Fruit fly (Drosophila melanogaster) whole organism, embryonic: Measurements from ENCODE around the gene Cdc7.
A peak's percentile ranks its signal among the peaks of the same experiment; 100 is the strongest.

ENCODE experiments used
- CG10267 ChIP-seq: fragments of 200-800 bp; sonication (Bioruptor generic); optimal IDR thresholded peaks from 2 replicates; lab custom pipeline; 2018; ENCODE audit warnings: missing biosample characterization, mild to moderate bottlenecking, missing genetic modification characterization, moderate library complexity
- CG11456 ChIP-seq: fragments of 200-800 bp; sonication (Bioruptor generic); IDR thresholded peaks from 3 replicates; pipeline ENCODE4 v1.3.6; 2022; ENCODE audit warnings: missing biosample characterization, missing genetic modification characterization
- CG11723 ChIP-seq: fragments of 200-800 bp; sonication (Bioruptor generic); optimal IDR thresholded peaks from 2 replicates; lab custom pipeline; 2017; ENCODE audit warnings: missing biosample characterization, mild to moderate bottlenecking, missing genetic modification characterization
- CG12391 ChIP-seq: fragments of 200-800 bp; sonication (Bioruptor generic); optimal IDR thresholded peaks from 3 replicates; lab custom pipeline; 2018; ENCODE audit warnings: missing biosample characterization, mild to moderate bottlenecking, missing genetic modification characterization, moderate library complexity
- CG14441 ChIP-seq: fragments of 200-800 bp; sonication (Bioruptor generic); IDR thresholded peaks from 2 replicates; pipeline ENCODE4 v1.3.6; 2022; ENCODE audit warnings: missing biosample characterization, missing genetic modification characterization
- CG15601 ChIP-seq: fragments of 200-800 bp; sonication (Bioruptor generic); optimal IDR thresholded peaks from 3 replicates; lab custom pipeline; 2019; ENCODE audit warnings: missing biosample characterization, mild to moderate bottlenecking, missing genetic modification characterization, moderate library complexity
- CG18262 ChIP-seq: fragments of 200-800 bp; optimal IDR thresholded peaks from 3 replicates; lab custom pipeline; 2019; ENCODE audit warnings: missing biosample characterization, mild to moderate bottlenecking, missing genetic modification characterization, moderate library complexity
- CG2678 ChIP-seq: fragments of 200-800 bp; sonication (Bioruptor generic); optimal IDR thresholded peaks from 3 replicates; lab custom pipeline; 2019; ENCODE audit warnings: missing biosample characterization, mild to moderate bottlenecking, missing genetic modification characterization, moderate library complexity
- CG2712 ChIP-seq: fragments of 200-800 bp; optimal IDR thresholded peaks from 3 replicates; lab custom pipeline; 2019; ENCODE audit warnings: missing biosample characterization, mild to moderate bottlenecking, missing genetic modification characterization, moderate library complexity
- CG31441 ChIP-seq: fragments of 200-800 bp; sonication (Bioruptor generic); IDR thresholded peaks from 2 replicates; pipeline ENCODE4 v1.3.6; 2022; ENCODE audit warnings: missing biosample characterization, missing genetic modification characterization
- CG3281 ChIP-seq: fragments of 200-800 bp; sonication (Bioruptor generic); optimal IDR thresholded peaks from 3 replicates; lab custom pipeline; 2017; ENCODE audit warnings: missing biosample characterization, mild to moderate bottlenecking, missing genetic modification characterization
- CG3838 ChIP-seq: fragments of 200-800 bp; sonication (Bioruptor generic); optimal IDR thresholded peaks from 3 replicates; lab custom pipeline; 2016; ENCODE audit warnings: missing biosample characterization, missing genetic modification characterization
- CG4360 ChIP-seq: fragments of 200-800 bp; sonication (Bioruptor generic); IDR thresholded peaks from 2 replicates; pipeline ENCODE4 v1.3.6; 2022; ENCODE audit warnings: missing biosample characterization, missing genetic modification characterization
- CG4424 ChIP-seq: fragments of 200-800 bp; sonication (Bioruptor generic); optimal IDR thresholded peaks from 3 replicates; lab custom pipeline; 2016; ENCODE audit warnings: missing biosample characterization, missing genetic modification characterization
- CG5180 ChIP-seq: fragments of 200-800 bp; sonication (Bioruptor generic); optimal IDR thresholded peaks from 3 replicates; lab custom pipeline; 2017; ENCODE audit warnings: missing biosample characterization, missing genetic modification characterization, mild to moderate bottlenecking, moderate library complexity, missing genetic modification reagents
- CG6175 ChIP-seq: fragments of 200-800 bp; sonication (Bioruptor generic); IDR thresholded peaks from 3 replicates; pipeline ENCODE4 v1.3.6; 2022; ENCODE audit warnings: missing biosample characterization, missing genetic modification characterization
- CG6689 ChIP-seq: fragments of 200-800 bp; sonication (Bioruptor generic); IDR thresholded peaks from 2 replicates; pipeline ENCODE4 v1.3.6; 2022; ENCODE audit warnings: missing biosample characterization, missing genetic modification characterization
- CG6854 ChIP-seq: fragments of 200-800 bp; sonication (Bioruptor generic); optimal IDR thresholded peaks from 3 replicates; lab custom pipeline; 2017; ENCODE audit warnings: missing biosample characterization, mild to moderate bottlenecking, missing genetic modification characterization
- CG7372 ChIP-seq: fragments of 200-800 bp; sonication (Bioruptor generic); IDR thresholded peaks from 2 replicates; pipeline ENCODE4 v1.3.6; 2022; ENCODE audit warnings: missing biosample characterization, missing genetic modification characterization
- CG8281 ChIP-seq: fragments of 200-800 bp; sonication (Bioruptor generic); optimal IDR thresholded peaks from 2 replicates; lab custom pipeline; 2018; ENCODE audit warnings: missing biosample characterization, mild to moderate bottlenecking, missing genetic modification characterization, moderate library complexity
- CG8359 ChIP-seq: fragments of 200-800 bp; sonication (Bioruptor generic); optimal IDR thresholded peaks from 2 replicates; lab custom pipeline; 2017; ENCODE audit warnings: missing biosample characterization, mild to moderate bottlenecking, missing genetic modification characterization, borderline replicate concordance
- CG9727 ChIP-seq: fragments of 200-800 bp; sonication (Bioruptor generic); optimal IDR thresholded peaks from 3 replicates; lab custom pipeline; 2017; ENCODE audit warnings: missing biosample characterization, mild to moderate bottlenecking, missing genetic modification characterization
- Dip3 ChIP-seq: fragments of 200-800 bp; sonication (Bioruptor generic); optimal IDR thresholded peaks from 3 replicates; lab custom pipeline; 2016; ENCODE audit warnings: missing biosample characterization, missing genetic modification characterization
- Dref ChIP-seq: fragments of 200-800 bp; sonication (Bioruptor generic); IDR thresholded peaks from 2 replicates; pipeline ENCODE4 v1.3.6; 2022; ENCODE audit warnings: missing biosample characterization, missing genetic modification characterization
- Eip74EF ChIP-seq, 2 experiments: fragments of 200-800 bp in 1 of 2; fragments of >200 bp in 1 of 2; sonication (Bioruptor generic) in 1 of 2; optimal IDR thresholded peaks; 2 replicates each; lab custom pipeline; 2017 to 2019; ENCODE audit warnings: missing biosample characterization in 2 of 2, missing genetic modification characterization in 2 of 2, mild to moderate bottlenecking in 1 of 2, moderate library complexity in 1 of 2
- Hmx ChIP-seq: fragments of 200-800 bp; sonication (Bioruptor generic); optimal IDR thresholded peaks from 2 replicates; lab custom pipeline; 2016; ENCODE audit warnings: missing biosample characterization, missing genetic modification characterization
- Nf-YB ChIP-seq: fragments of 200-800 bp; sonication (Bioruptor generic); optimal IDR thresholded peaks from 3 replicates; lab custom pipeline; 2019; ENCODE audit warnings: missing biosample characterization, mild to moderate bottlenecking, missing genetic modification characterization, moderate library complexity
- Spps ChIP-seq: fragments of 200-800 bp; sonication (Bioruptor generic); optimal IDR thresholded peaks from 2 replicates; lab custom pipeline; 2018; ENCODE audit warnings: missing biosample characterization, mild to moderate bottlenecking, missing genetic modification characterization
- Xrp1 ChIP-seq: fragments of 200-800 bp; sonication (Bioruptor generic); IDR thresholded peaks from 2 replicates; pipeline ENCODE4 v1.3.6; 2022; ENCODE audit warnings: missing biosample characterization, missing genetic modification characterization
- dpn ChIP-seq, 2 experiments: fragments of 200-800 bp; sonication (Bioruptor generic); optimal IDR thresholded peaks; 3 replicates each; lab custom pipeline; 2016; ENCODE audit warnings: missing biosample characterization in 2 of 2, missing genetic modification characterization in 2 of 2
- dysf ChIP-seq: fragments of 200-800 bp; sonication (Bioruptor generic); IDR thresholded peaks from 3 replicates; pipeline ENCODE4 v1.3.6; 2022; ENCODE audit warnings: missing biosample characterization, missing genetic modification characterization
- esg ChIP-seq: fragments of 200-800 bp; sonication (Bioruptor generic); conservative IDR thresholded peaks from 2 replicates; pipeline ENCODE4 v1.3.6; 2022; ENCODE audit warnings: missing biosample characterization, missing genetic modification characterization
- eve ChIP-seq, 2 experiments: fragments of >200 bp; optimal IDR thresholded peaks; 2 replicates each; lab custom pipeline; 2017; ENCODE audit warnings: missing biosample characterization in 2 of 2, missing genetic modification characterization in 2 of 2
- fru ChIP-seq: fragments of >200 bp; optimal IDR thresholded peaks from 2 replicates; lab custom pipeline; 2017
- gfzf ChIP-seq: fragments of 200-800 bp; sonication (Bioruptor generic); optimal IDR thresholded peaks from 2 replicates; lab custom pipeline; 2016; ENCODE audit warnings: missing biosample characterization, mild to moderate bottlenecking, missing genetic modification characterization, moderate library complexity
- grau ChIP-seq: fragments of 200-800 bp; optimal IDR thresholded peaks from 3 replicates; lab custom pipeline; 2019; ENCODE audit warnings: missing biosample characterization, mild to moderate bottlenecking, missing genetic modification characterization, moderate library complexity
- gsb ChIP-seq: fragments of 200-800 bp; sonication (Bioruptor generic); IDR thresholded peaks from 2 replicates; pipeline ENCODE4 v1.3.6; 2022; ENCODE audit warnings: missing biosample characterization, missing genetic modification characterization
- ham ChIP-seq: fragments of 200-800 bp; sonication (Bioruptor generic); IDR thresholded peaks from 2 replicates; pipeline ENCODE4 v1.3.6; 2022; ENCODE audit warnings: missing biosample characterization, missing genetic modification characterization
- hbn ChIP-seq: fragments of 200-800 bp; sonication (Bioruptor generic); IDR thresholded peaks from 2 replicates; pipeline ENCODE4 v1.3.6; 2022; ENCODE audit warnings: missing biosample characterization, missing genetic modification characterization; ENCODE audit not compliant: partially characterized antibody
- her ChIP-seq: fragments of 200-800 bp; sonication (Bioruptor generic); optimal IDR thresholded peaks from 2 replicates; lab custom pipeline; 2016; ENCODE audit warnings: missing biosample characterization, missing genetic modification characterization
- hkb ChIP-seq, 2 experiments: fragments of 200-800 bp in 1 of 2; fragments of >200 bp in 1 of 2; sonication (Bioruptor generic) in 1 of 2; IDR thresholded peaks in 1 of 2; optimal IDR thresholded peaks in 1 of 2; 2 replicates each; pipeline versions ENCODE4 v1.3.6 to Lab custom; 2017 to 2022; ENCODE audit warnings: missing biosample characterization in 1 of 2, missing genetic modification characterization in 1 of 2
- inv ChIP-seq: fragments of 200-800 bp; sonication (Bioruptor generic); IDR thresholded peaks from 2 replicates; pipeline ENCODE4 v1.3.6; 2022; ENCODE audit warnings: missing biosample characterization, missing genetic modification characterization; ENCODE audit not compliant: partially characterized antibody
- jing ChIP-seq: fragments of 200-800 bp; sonication (Bioruptor generic); optimal IDR thresholded peaks from 2 replicates; lab custom pipeline; 2018; ENCODE audit warnings: missing biosample characterization, mild to moderate bottlenecking, missing genetic modification characterization
- kay ChIP-seq: fragments of 200-800 bp; sonication (Bioruptor generic); optimal IDR thresholded peaks from 2 replicates; lab custom pipeline; 2016; ENCODE audit warnings: missing biosample characterization, missing genetic modification characterization
- luna ChIP-seq: fragments of 200-800 bp; sonication (Bioruptor generic); optimal IDR thresholded peaks from 2 replicates; lab custom pipeline; 2016; ENCODE audit warnings: missing biosample characterization, missing genetic modification characterization
- odd ChIP-seq: fragments of 200-800 bp; sonication (Bioruptor generic); optimal IDR thresholded peaks from 2 replicates; lab custom pipeline; 2017; ENCODE audit warnings: missing biosample characterization, mild to moderate bottlenecking, missing genetic modification characterization
- org-1 ChIP-seq: fragments of 200-800 bp; sonication (Bioruptor generic); optimal IDR thresholded peaks from 2 replicates; lab custom pipeline; 2017; ENCODE audit warnings: missing biosample characterization, missing genetic modification characterization
- scrt ChIP-seq: fragments of 200-800 bp; sonication (Bioruptor generic); optimal IDR thresholded peaks from 2 replicates; lab custom pipeline; 2018; ENCODE audit warnings: missing biosample characterization, mild to moderate bottlenecking, missing genetic modification characterization, moderate library complexity
- sens ChIP-seq: fragments of 200-800 bp; sonication (Bioruptor generic); peaks from one replicate; lab custom pipeline; 2016; ENCODE audit warnings: missing biosample characterization, missing genetic modification characterization
- zf30C ChIP-seq: fragments of 200-800 bp; sonication (Bioruptor generic); optimal IDR thresholded peaks from 3 replicates; lab custom pipeline; 2018; ENCODE audit warnings: missing biosample characterization, mild to moderate bottlenecking, missing genetic modification characterization

The Cdc7 gene

DNA sequence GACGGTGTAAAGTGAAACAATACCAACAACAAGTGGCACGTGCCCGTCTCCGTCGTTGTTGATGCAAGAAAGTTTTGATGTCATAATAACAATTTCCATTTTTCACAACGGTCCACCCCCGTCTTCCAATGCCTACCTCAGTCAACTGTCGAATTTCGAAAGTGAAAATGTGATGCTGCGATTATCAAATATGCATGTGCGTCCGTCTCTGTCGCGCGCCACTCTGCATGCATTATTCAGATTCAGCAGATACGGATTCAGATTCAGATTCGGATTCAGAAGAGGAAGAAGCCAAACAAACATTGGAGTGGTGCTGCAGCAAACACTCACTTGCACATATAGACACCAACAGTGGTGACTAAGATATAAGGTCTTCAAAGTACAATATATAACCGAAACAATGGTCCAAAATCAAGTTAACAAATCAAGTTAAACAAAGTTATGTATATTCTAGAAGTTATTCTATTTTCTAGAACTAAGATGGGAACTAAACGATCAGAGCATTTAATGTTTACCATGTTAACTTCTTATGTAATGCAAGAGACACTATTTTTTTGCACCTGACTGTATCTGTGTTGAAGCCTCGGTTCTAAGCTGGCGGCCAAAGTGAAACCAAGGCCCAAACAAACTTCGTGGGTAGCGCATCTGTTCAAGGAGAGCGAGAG, 11.6 kb upstream of the Cdc7 start (continued):
- TF ChIP-seq Dip3 (no peak), CG4360 (GFP tag; lab: Robert Waterston, UW) (no peak), CG6689 (GFP tag; lab: Robert Waterston, UW) (peak; percentile 38; the same call in 1 of the 2 replicates), kay (GFP tag; lab: Kevin White, UChicago) (no peak), gsb (GFP tag; lab: Robert Waterston, UW) (no peak), CG11456 (GFP tag; lab: Robert Waterston, UW) (no peak), Hmx (GFP tag; lab: Kevin White, UChicago) (no peak), odd (GFP tag; lab: Kevin White, UChicago) (no peak), her (no peak), CG3281 (GFP tag; lab: Kevin White, UChicago) (no peak), scrt (GFP tag; lab: Kevin White, UChicago) (no peak), zf30C (GFP tag; lab: Kevin White, UChicago) (no peak), CG2678 (tag; lab: Kevin White, UChicago) (peak; percentile 42), Xrp1 (peak; percentile 68), sens (GFP tag; lab: Kevin White, UChicago) (peak; percentile 85), CG8281 (tag; lab: Kevin White, UChicago) (no peak), eve (GFP tag; optimal IDR thresholded peaks at IDR 0.05; lab: Kevin White, UChicago) (no peak), jing (GFP tag; lab: Kevin White, UChicago) (no peak), luna (GFP tag; lab: Kevin White, UChicago) (no peak), Dref (no peak), ham (GFP tag; lab: Robert Waterston, UW) (no peak), inv (no peak), CG4424 (GFP tag; lab: Kevin White, UChicago) (peak; percentile 31), Spps (tag; lab: Kevin White, UChicago) (no peak), CG18262 (tag; lab: Kevin White, UChicago) (peak; percentile 59), dpn (GFP tag; optimal IDR thresholded peaks at IDR 0.05; lab: Kevin White, UChicago) (no peak), Eip74EF (GFP tag; optimal IDR thresholded peaks at IDR 0.05; lab: Kevin White, UChicago) (no peak), grau (tag; lab: Kevin White, UChicago) (peak; percentile 36), CG12391 (tag; lab: Kevin White, UChicago) (peak; percentile 30), hbn (no peak), gfzf (GFP tag; lab: Kevin White, UChicago) (no peak), CG10267 (peak; percentile 40), CG7372 (GFP tag; lab: Robert Waterston, UW) (no peak), dysf (0 out of 3 replicates have a peak, but pooled peaks have one; percentile 10), CG2712 (tag; lab: Kevin White, UChicago) (peak; percentile 61), fru (lab: Kevin White, UChicago) (no peak), CG6175 (GFP tag; lab: Robert Waterston, UW) (no peak), org-1 (GFP tag; lab: Kevin White, UChicago) (no peak), esg (GFP tag; lab: Robert Waterston, UW) (0 out of 2 replicates have a peak, but pooled peaks have one; percentile 7), CG3838 (GFP tag; lab: Kevin White, UChicago) (no peak), CG9727 (GFP tag; lab: Kevin White, UChicago) (peak; percentile 4), CG14441 (GFP tag; lab: Robert Waterston, UW) (no peak), hkb (optimal IDR thresholded peaks at IDR 0.05; lab: Kevin White, UChicago) (no peak), hkb (GFP tag; IDR thresholded peaks at IDR 0.05; lab: Robert Waterston, UW) (peak; percentile 61; the same call in 1 of the 2 replicates), CG8359 (peak; percentile 4), CG5180 (GFP tag; lab: Kevin White, UChicago) (no peak), CG6854 (no peak), Nf-YB (GFP tag; lab: Kevin White, UChicago) (no peak), CG31441 (GFP tag; lab: Robert Waterston, UW) (peak; percentile 43; the same call in 1 of the 2 replicates), CG15601 (tag; lab: Kevin White, UChicago) (no peak), CG11723 (GFP tag; lab: Kevin White, UChicago) (no peak)
